Fruit fly (Drosophila melanogaster) whole organism, embryonic: ENCODE results near the gene ball.

Experiments
- BtbVII ChIP-seq: fragments of 200-800 bp; sonication (Bioruptor generic); optimal IDR thresholded peaks from 3 replicates; lab custom pipeline; 2017; ENCODE audit warnings: missing biosample characterization, mild to moderate bottlenecking, missing genetic modification characterization
- CG1024 ChIP-seq: fragments of 200-800 bp; sonication (Bioruptor generic); IDR thresholded peaks from 2 replicates; pipeline ENCODE4 v1.3.6; 2022; ENCODE audit warnings: missing biosample characterization, missing genetic modification characterization
- CG10366 ChIP-seq: fragments of 200-800 bp; sonication (Bioruptor generic); IDR thresholded peaks from 2 replicates; pipeline ENCODE4 v1.3.6; 2022; ENCODE audit warnings: missing biosample characterization, missing genetic modification characterization
- CG10431 ChIP-seq: fragments of 200-800 bp; sonication (Bioruptor generic); optimal IDR thresholded peaks from 3 replicates; lab custom pipeline; 2018; ENCODE audit warnings: missing biosample characterization, mild to moderate bottlenecking, missing genetic modification characterization
- CG10565 ChIP-seq: fragments of 200-800 bp; sonication (Bioruptor generic); optimal IDR thresholded peaks from 3 replicates; lab custom pipeline; 2016; ENCODE audit warnings: missing biosample characterization, mild to moderate bottlenecking, missing genetic modification characterization
- CG11696 ChIP-seq: fragments of 200-800 bp; sonication (Bioruptor generic); IDR thresholded peaks from 2 replicates; pipeline ENCODE4 v1.3.6; 2022; ENCODE audit warnings: missing biosample characterization, missing genetic modification characterization
- CG1233 ChIP-seq: fragments of 200-800 bp; sonication (Bioruptor generic); optimal IDR thresholded peaks from 4 replicates; lab custom pipeline; 2018; ENCODE audit warnings: missing biosample characterization, mild to moderate bottlenecking, missing genetic modification characterization
- CG12942 ChIP-seq: fragments of 200-800 bp; sonication (Bioruptor generic); optimal IDR thresholded peaks from 3 replicates; lab custom pipeline; 2016; ENCODE audit warnings: missing biosample characterization, missing genetic modification characterization
- CG17385 ChIP-seq: fragments of 200-800 bp; sonication (Bioruptor generic); optimal IDR thresholded peaks from 3 replicates; lab custom pipeline; 2018; ENCODE audit warnings: missing biosample characterization, mild to moderate bottlenecking, missing genetic modification characterization
- CG17612 ChIP-seq: fragments of 200-800 bp; sonication (Bioruptor generic); IDR thresholded peaks from 2 replicates; pipeline ENCODE4 v1.3.6; 2022; ENCODE audit warnings: missing biosample characterization, missing genetic modification characterization
- CG17802 ChIP-seq: fragments of 200-800 bp; sonication (Bioruptor generic); optimal IDR thresholded peaks from 2 replicates; lab custom pipeline; 2018; ENCODE audit warnings: missing biosample characterization, mild to moderate bottlenecking, missing genetic modification characterization, moderate library complexity
- CG17829 ChIP-seq: fragments of 200-800 bp; optimal IDR thresholded peaks from 2 replicates; lab custom pipeline; 2019; ENCODE audit warnings: missing biosample characterization, mild to moderate bottlenecking, missing genetic modification characterization, moderate library complexity
- CG18262 ChIP-seq: fragments of 200-800 bp; optimal IDR thresholded peaks from 3 replicates; lab custom pipeline; 2019; ENCODE audit warnings: missing biosample characterization, mild to moderate bottlenecking, missing genetic modification characterization, moderate library complexity
- CG2199 ChIP-seq: fragments of 200-800 bp; sonication (Bioruptor generic); IDR thresholded peaks from 3 replicates; pipeline ENCODE4 v1.3.6; 2022; ENCODE audit warnings: missing biosample characterization, missing genetic modification characterization
- CG3065 ChIP-seq: fragments of 200-800 bp; sonication (Bioruptor generic); optimal IDR thresholded peaks from 2 replicates; lab custom pipeline; 2016; ENCODE audit warnings: missing biosample characterization, missing genetic modification characterization
- CG3838 ChIP-seq: fragments of 200-800 bp; sonication (Bioruptor generic); optimal IDR thresholded peaks from 3 replicates; lab custom pipeline; 2016; ENCODE audit warnings: missing biosample characterization, missing genetic modification characterization
- CG4424 ChIP-seq: fragments of 200-800 bp; sonication (Bioruptor generic); optimal IDR thresholded peaks from 3 replicates; lab custom pipeline; 2016; ENCODE audit warnings: missing biosample characterization, missing genetic modification characterization
- CG6813 ChIP-seq: fragments of 200-800 bp; sonication (Bioruptor generic); optimal IDR thresholded peaks from 2 replicates; lab custom pipeline; 2017; ENCODE audit warnings: missing biosample characterization, missing genetic modification characterization, mild to moderate bottlenecking, moderate library complexity, missing genetic modification reagents
- CG7839 ChIP-seq: fragments of 200-800 bp; sonication (Bioruptor generic); optimal IDR thresholded peaks from 3 replicates; lab custom pipeline; 2018; ENCODE audit warnings: missing biosample characterization, mild to moderate bottlenecking, missing genetic modification characterization, moderate library complexity
- CG9797 ChIP-seq: fragments of 200-800 bp; sonication (Bioruptor generic); optimal IDR thresholded peaks from 3 replicates; lab custom pipeline; 2018; ENCODE audit warnings: missing biosample characterization, mild to moderate bottlenecking, missing genetic modification characterization
- CG9932 ChIP-seq: fragments of 200-800 bp; sonication (Bioruptor generic); IDR thresholded peaks from 2 replicates; pipeline ENCODE4 v1.3.6; 2022; ENCODE audit warnings: missing biosample characterization, missing genetic modification characterization
- Dip2 ChIP-seq: fragments of 200-800 bp; sonication (Bioruptor generic); IDR thresholded peaks from 2 replicates; pipeline ENCODE4 v1.3.6; 2022; ENCODE audit warnings: missing biosample characterization, missing genetic modification characterization
- Doc3 ChIP-seq: fragments of 200-800 bp; sonication (Bioruptor generic); IDR thresholded peaks from 3 replicates; pipeline ENCODE4 v1.3.6; 2022; ENCODE audit warnings: missing biosample characterization, missing genetic modification characterization; ENCODE audit not compliant: partially characterized antibody
- Dref ChIP-seq: fragments of 200-800 bp; sonication (Bioruptor generic); IDR thresholded peaks from 2 replicates; pipeline ENCODE4 v1.3.6; 2022; ENCODE audit warnings: missing biosample characterization, missing genetic modification characterization
- Elba2 ChIP-seq: fragments of 200-800 bp; sonication (Bioruptor generic); optimal IDR thresholded peaks from 3 replicates; lab custom pipeline; 2016; ENCODE audit warnings: missing biosample characterization, missing genetic modification characterization
- Gsc ChIP-seq: fragments of 200-800 bp; sonication (Bioruptor generic); IDR thresholded peaks from 2 replicates; pipeline ENCODE4 v1.3.6; 2022; ENCODE audit warnings: missing biosample characterization, missing genetic modification characterization
- H2.0 ChIP-seq: fragments of 200-800 bp; sonication (Bioruptor generic); IDR thresholded peaks from 2 replicates; pipeline ENCODE4 v1.3.6; 2022; ENCODE audit warnings: missing biosample characterization, missing genetic modification characterization
- HLHmδ ChIP-seq: fragments of 200-800 bp; sonication (Bioruptor generic); optimal IDR thresholded peaks from 2 replicates; lab custom pipeline; 2018; ENCODE audit warnings: missing biosample characterization, mild to moderate bottlenecking, missing genetic modification characterization, moderate library complexity
- Jarid2 ChIP-seq: fragments of 200-800 bp; sonication (Bioruptor generic); optimal IDR thresholded peaks from 3 replicates; lab custom pipeline; 2017; ENCODE audit warnings: mild to moderate bottlenecking, missing biosample characterization, missing genetic modification reagents, missing genetic modification characterization
- Med ChIP-seq: fragments of 200-800 bp; sonication (Bioruptor generic); peaks from one replicate; lab custom pipeline; 2016; ENCODE audit warnings: missing biosample characterization, missing genetic modification characterization, mild to moderate bottlenecking, inconsistent platforms, moderate library complexity
- Ssrp ChIP-seq: fragments of 200-800 bp; sonication (Bioruptor generic); optimal IDR thresholded peaks from 2 replicates; lab custom pipeline; 2018; ENCODE audit warnings: missing biosample characterization, mild to moderate bottlenecking, missing genetic modification characterization, moderate library complexity
- abd-A ChIP-seq: fragments of 200-800 bp; sonication (Bioruptor generic); optimal IDR thresholded peaks from 3 replicates; lab custom pipeline; 2019; ENCODE audit warnings: missing biosample characterization, mild to moderate bottlenecking, missing genetic modification characterization, moderate library complexity
- ap ChIP-seq: fragments of 200-800 bp; sonication (Bioruptor generic); IDR thresholded peaks from 2 replicates; pipeline ENCODE4 v1.3.6; 2022; ENCODE audit warnings: missing biosample characterization, missing genetic modification characterization
- bab2 ChIP-seq: fragments of 200-800 bp; sonication (Bioruptor generic); optimal IDR thresholded peaks from 2 replicates; lab custom pipeline; 2016; ENCODE audit warnings: missing biosample characterization, missing genetic modification characterization
- fd64A ChIP-seq: fragments of 200-800 bp; sonication (Bioruptor generic); optimal IDR thresholded peaks from 3 replicates; lab custom pipeline; 2018; ENCODE audit warnings: missing biosample characterization, mild to moderate bottlenecking, missing genetic modification characterization
- ftz-f1 ChIP-seq: fragments of 200-800 bp; sonication (Bioruptor generic); optimal IDR thresholded peaks from 2 replicates; lab custom pipeline; 2016; ENCODE audit warnings: missing biosample characterization, missing genetic modification characterization
- gcm ChIP-seq: fragments of 200-800 bp; sonication (Bioruptor generic); optimal IDR thresholded peaks from 2 replicates; lab custom pipeline; 2019; ENCODE audit warnings: missing biosample characterization, mild to moderate bottlenecking, missing genetic modification characterization, moderate library complexity
- jigr1 ChIP-seq: fragments of 200-800 bp; sonication (Bioruptor generic); IDR thresholded peaks from 3 replicates; pipeline ENCODE4 v1.3.6; 2022; ENCODE audit warnings: missing biosample characterization, missing genetic modification characterization
- ken ChIP-seq: fragments of 200-800 bp; sonication (Bioruptor generic); IDR thresholded peaks from 3 replicates; pipeline ENCODE4 v1.3.6; 2022; ENCODE audit warnings: missing biosample characterization, missing genetic modification characterization
- mld ChIP-seq: fragments of 200-800 bp; sonication (Bioruptor generic); IDR thresholded peaks from 3 replicates; pipeline ENCODE4 v1.3.6; 2022; ENCODE audit warnings: missing biosample characterization, missing genetic modification characterization; ENCODE audit not compliant: partially characterized antibody
- otp ChIP-seq: fragments of 200-800 bp; sonication (Bioruptor generic); IDR thresholded peaks from 3 replicates; pipeline ENCODE4, ENCODE4 v1.3.6; 2022; ENCODE audit warnings: missing biosample characterization, missing genetic modification characterization
- peb ChIP-seq: fragments of 200-800 bp; sonication (Bioruptor generic); IDR thresholded peaks from 2 replicates; pipeline ENCODE4 v1.3.6; 2022; ENCODE audit warnings: missing biosample characterization, missing genetic modification characterization
- pfk ChIP-seq: fragments of 200-800 bp; sonication (Bioruptor generic); optimal IDR thresholded peaks from 2 replicates; lab custom pipeline; 2018; ENCODE audit warnings: missing biosample characterization, mild to moderate bottlenecking, missing genetic modification characterization, moderate library complexity
- pho ChIP-seq: fragments of 200-800 bp; sonication (Bioruptor generic); optimal IDR thresholded peaks from 2 replicates; lab custom pipeline; 2016; ENCODE audit warnings: missing biosample characterization, missing genetic modification characterization
- pnt ChIP-seq: fragments of 200-800 bp; sonication (Bioruptor generic); optimal IDR thresholded peaks from 3 replicates; lab custom pipeline; 2016; ENCODE audit warnings: missing biosample characterization, missing genetic modification characterization
- salm ChIP-seq: fragments of 200-800 bp; sonication (Bioruptor generic); optimal IDR thresholded peaks from 2 replicates; lab custom pipeline; 2018; ENCODE audit warnings: missing biosample characterization, mild to moderate bottlenecking, missing genetic modification characterization
- slp2 ChIP-seq: fragments of 200-800 bp; sonication (Bioruptor generic); optimal IDR thresholded peaks from 2 replicates; lab custom pipeline; 2016; ENCODE audit warnings: missing biosample characterization, missing genetic modification characterization
- tna ChIP-seq: fragments of 200-800 bp; sonication (Bioruptor generic); IDR thresholded peaks from 2 replicates; pipeline ENCODE4 v1.3.6; 2022; ENCODE audit warnings: missing biosample characterization, missing genetic modification characterization; ENCODE audit not compliant: partially characterized antibody
- unc-4 ChIP-seq: fragments of 200-800 bp; sonication (Bioruptor generic); IDR thresholded peaks from 2 replicates; pipeline ENCODE4 v1.3.6; 2022; ENCODE audit warnings: missing biosample characterization, missing genetic modification characterization; ENCODE audit not compliant: partially characterized antibody
- z ChIP-seq: fragments of 200-800 bp; sonication (Bioruptor generic); IDR thresholded peaks from 3 replicates; pipeline ENCODE4 v1.3.6; 2022; ENCODE audit warnings: missing biosample characterization, missing genetic modification characterization
- zfh2 ChIP-seq: fragments of 200-800 bp; sonication (Bioruptor generic); optimal IDR thresholded peaks from 2 replicates; lab custom pipeline; 2016; ENCODE audit warnings: missing biosample characterization, missing genetic modification characterization

Gene ball

dm6 chr3R:26886283-26886689 lies 19.7 kb upstream of the ball start (continued):
- TF ChIP-seq CG17829, result peak; percentile 87
- no peak; the same call in 1 of the 2 replicates for TF ChIP-seq ap (GFP tag; lab: Robert Waterston, UW)
- no peak for TF ChIP-seq pfk
- TF ChIP-seq CG4424 (GFP tag; lab: Kevin White, UChicago), result peak; percentile 60
- no peak for TF ChIP-seq ken (GFP tag; lab: Robert Waterston, UW)
- no peak for TF ChIP-seq Dip2
- no peak for TF ChIP-seq slp2 (GFP tag; lab: Kevin White, UChicago)
- peak; percentile 24 for TF ChIP-seq CG10431
- no peak for TF ChIP-seq jigr1
- TF ChIP-seq tna (GFP tag; lab: Robert Waterston, UW), result no peak
- no peak for TF ChIP-seq z (GFP tag; lab: Robert Waterston, UW)
- no peak for TF ChIP-seq HLHmδ (GFP tag; lab: Kevin White, UChicago)
- TF ChIP-seq Elba2 (GFP tag; lab: Kevin White, UChicago), result no peak
- no peak for TF ChIP-seq pho (GFP tag; lab: Kevin White, UChicago)
- TF ChIP-seq unc-4, result no peak
- TF ChIP-seq gcm (GFP tag; lab: Kevin White, UChicago), result peak; percentile 79
- TF ChIP-seq CG11696 (GFP tag; lab: Robert Waterston, UW), result peak; percentile 97
- TF ChIP-seq CG12942 (GFP tag; lab: Kevin White, UChicago), result peak; percentile 24
- TF ChIP-seq Doc3, result no peak
- peak; percentile 38; the same call in 1 of the 2 replicates for TF ChIP-seq CG10366 (GFP tag; lab: Robert Waterston, UW)
- peak; percentile 43 for TF ChIP-seq salm (tag; lab: Kevin White, UChicago)
- peak; percentile 45 for TF ChIP-seq Jarid2 (GFP tag; lab: Kevin White, UChicago)
- no peak for TF ChIP-seq CG17802
- no peak for TF ChIP-seq zfh2 (GFP tag; lab: Kevin White, UChicago)
- TF ChIP-seq Gsc (GFP tag; lab: Robert Waterston, UW), result no peak
- peak; percentile 74 for TF ChIP-seq Ssrp (tag; lab: Kevin White, UChicago)
- peak; percentile 22; the same call in 1 of the 2 replicates for TF ChIP-seq peb (GFP tag; lab: Robert Waterston, UW)
- TF ChIP-seq CG1024 (GFP tag; lab: Robert Waterston, UW), result 0 out of 2 replicates have a peak, but pooled peaks have one; percentile 22
- TF ChIP-seq CG2199, result peak; percentile 28; the same call in 1 of the 3 replicates
- peak; percentile 30; the same call in 1 of the 2 replicates for TF ChIP-seq CG9932 (GFP tag; lab: Robert Waterston, UW)
- TF ChIP-seq Med (GFP tag; lab: Kevin White, UChicago), result peak; percentile 75
- TF ChIP-seq CG18262 (tag; lab: Kevin White, UChicago), result peak; percentile 85
- TF ChIP-seq CG3838 (GFP tag; lab: Kevin White, UChicago), result no peak
- TF ChIP-seq fd64A (GFP tag; lab: Kevin White, UChicago), result peak; percentile 37
- no peak for TF ChIP-seq bab2 (GFP tag; lab: Kevin White, UChicago)
- no peak for TF ChIP-seq mld (GFP tag; lab: Robert Waterston, UW)
- TF ChIP-seq otp (GFP tag; lab: Robert Waterston, UW), result peak; percentile 68; the same call in 1 of the 3 replicates
- TF ChIP-seq pnt (GFP tag; lab: Kevin White, UChicago), result no peak
- no peak for TF ChIP-seq Dref (GFP tag; lab: Robert Waterston, UW)
- peak; percentile 47; the same call in 1 of the 2 replicates for TF ChIP-seq H2.0
- no peak for TF ChIP-seq CG9797
- TF ChIP-seq CG6813 (GFP tag; lab: Kevin White, UChicago), result peak; percentile 79
- peak; percentile 13 for TF ChIP-seq abd-A (tag; lab: Kevin White, UChicago)
- no peak for TF ChIP-seq CG10565 (GFP tag; lab: Kevin White, UChicago)
- peak; percentile 82 for TF ChIP-seq CG7839 (tag; lab: Kevin White, UChicago)
- TF ChIP-seq BtbVII (GFP tag; lab: Kevin White, UChicago), result peak; percentile 55
- TF ChIP-seq ftz-f1, result no peak
- no peak for TF ChIP-seq CG17612
- TF ChIP-seq CG1233, result peak; percentile 73
- TF ChIP-seq CG17385 (GFP tag; lab: Kevin White, UChicago), result peak; percentile 49
- TF ChIP-seq CG3065 (GFP tag; lab: Kevin White, UChicago), result peak; percentile 41
